Fruit fly (Drosophila melanogaster) whole organism, embryonic: ENCODE measurements around the gene NijB.

Source experiments
- B-H2 ChIP-seq: fragments of 200-800 bp; sonication (Bioruptor generic); optimal IDR thresholded peaks from 2 replicates; lab custom pipeline; 2018; ENCODE audit warnings: missing biosample characterization, mild to moderate bottlenecking, missing genetic modification characterization
- Bteb2 ChIP-seq: fragments of 200-800 bp; sonication (Bioruptor generic); optimal IDR thresholded peaks from 2 replicates; lab custom pipeline; 2016; ENCODE audit warnings: missing biosample characterization, missing genetic modification characterization
- CG12769 ChIP-seq: fragments of 200-800 bp; sonication (Bioruptor generic); optimal IDR thresholded peaks from 2 replicates; lab custom pipeline; 2019; ENCODE audit warnings: missing biosample characterization, mild to moderate bottlenecking, missing genetic modification characterization, moderate library complexity
- CG14014 ChIP-seq: fragments of 200-800 bp; sonication (Bioruptor generic); IDR thresholded peaks from 2 replicates; pipeline ENCODE4 v1.3.6; 2022; ENCODE audit warnings: missing biosample characterization, missing genetic modification characterization
- CG15073 ChIP-seq: fragments of 200-800 bp; sonication (Bioruptor generic); optimal IDR thresholded peaks from 2 replicates; lab custom pipeline; 2016; ENCODE audit warnings: missing biosample characterization, missing genetic modification characterization
- CG16813 ChIP-seq: fragments of 200-800 bp; sonication (Bioruptor generic); IDR thresholded peaks from 3 replicates; pipeline ENCODE4 v1.3.6; 2022; ENCODE audit warnings: missing biosample characterization, missing genetic modification characterization; ENCODE audit not compliant: partially characterized antibody
- CG17359 ChIP-seq: fragments of 200-800 bp; sonication (Bioruptor generic); optimal IDR thresholded peaks from 3 replicates; lab custom pipeline; 2018; ENCODE audit warnings: missing biosample characterization, mild to moderate bottlenecking, missing genetic modification characterization, moderate library complexity
- CG1832 ChIP-seq: fragments of 200-800 bp; sonication (Bioruptor generic); optimal IDR thresholded peaks from 2 replicates; lab custom pipeline; 2017; ENCODE audit warnings: missing biosample characterization, mild to moderate bottlenecking, missing genetic modification characterization, inconsistent platforms
- CG31224 ChIP-seq: fragments of 200-800 bp; sonication (Bioruptor generic); IDR thresholded peaks from 2 replicates; pipeline ENCODE4 v1.3.6; 2022; ENCODE audit warnings: missing biosample characterization, missing genetic modification characterization
- CG3281 ChIP-seq: fragments of 200-800 bp; sonication (Bioruptor generic); optimal IDR thresholded peaks from 3 replicates; lab custom pipeline; 2017; ENCODE audit warnings: missing biosample characterization, mild to moderate bottlenecking, missing genetic modification characterization
- CG7786 ChIP-seq: fragments of 200-800 bp; sonication (Bioruptor generic); optimal IDR thresholded peaks from 2 replicates; lab custom pipeline; 2016; ENCODE audit warnings: missing biosample characterization, missing genetic modification characterization
- CG8478 ChIP-seq: fragments of >200 bp; optimal IDR thresholded peaks from 2 replicates; lab custom pipeline; 2018
- CG8944 ChIP-seq: fragments of 200-800 bp; sonication (Bioruptor generic); optimal IDR thresholded peaks from 3 replicates; lab custom pipeline; 2016; ENCODE audit warnings: missing biosample characterization, missing genetic modification characterization
- CG9817 ChIP-seq: fragments of 200-800 bp; sonication (Bioruptor generic); optimal IDR thresholded peaks from 2 replicates; lab custom pipeline; 2018; ENCODE audit warnings: missing biosample characterization, mild to moderate bottlenecking, missing genetic modification characterization, moderate library complexity
- Camta ChIP-seq: fragments of 200-800 bp; sonication (Bioruptor generic); optimal IDR thresholded peaks from 2 replicates; lab custom pipeline; 2016; ENCODE audit warnings: missing biosample characterization, missing genetic modification characterization
- Dek ChIP-seq: fragments of 200-800 bp; sonication (Bioruptor generic); optimal IDR thresholded peaks from 3 replicates; lab custom pipeline; 2019; ENCODE audit warnings: missing biosample characterization, mild to moderate bottlenecking, missing genetic modification characterization, moderate library complexity
- Dip2 ChIP-seq: fragments of 200-800 bp; sonication (Bioruptor generic); IDR thresholded peaks from 2 replicates; pipeline ENCODE4 v1.3.6; 2022; ENCODE audit warnings: missing biosample characterization, missing genetic modification characterization
- HHEX ChIP-seq: fragments of 200-800 bp; sonication (Bioruptor generic); optimal IDR thresholded peaks from 3 replicates; lab custom pipeline; 2017; ENCODE audit warnings: missing biosample characterization, mild to moderate bottlenecking, missing genetic modification characterization, missing genetic modification reagents
- Mes4 ChIP-seq: fragments of 200-800 bp; sonication (Bioruptor generic); optimal IDR thresholded peaks from 2 replicates; lab custom pipeline; 2016; ENCODE audit warnings: missing biosample characterization, missing genetic modification characterization
- NK7.1 ChIP-seq: fragments of 200-800 bp; sonication (Bioruptor generic); optimal IDR thresholded peaks from 3 replicates; lab custom pipeline; 2016; ENCODE audit warnings: missing biosample characterization, missing genetic modification characterization
- Opbp ChIP-seq: fragments of 200-800 bp; sonication (Bioruptor generic); IDR thresholded peaks from 3 replicates; pipeline ENCODE4 v1.3.6; 2022; ENCODE audit warnings: missing biosample characterization, missing genetic modification characterization; ENCODE audit not compliant: partially characterized antibody
- Six4 ChIP-seq: fragments of 200-800 bp; sonication (Bioruptor generic); optimal IDR thresholded peaks from 2 replicates; lab custom pipeline; 2016; ENCODE audit warnings: missing biosample characterization, missing genetic modification characterization
- Sox100B ChIP-seq: fragments of 200-800 bp; sonication (Bioruptor generic); optimal IDR thresholded peaks from 3 replicates; lab custom pipeline; 2018; ENCODE audit warnings: missing biosample characterization, mild to moderate bottlenecking, missing genetic modification characterization
- Vsx1 ChIP-seq: fragments of 200-800 bp; sonication (Bioruptor generic); optimal IDR thresholded peaks from 2 replicates; lab custom pipeline; 2017; ENCODE audit warnings: missing biosample characterization, mild to moderate bottlenecking, missing genetic modification characterization, missing genetic modification reagents
- Xbp1 ChIP-seq: fragments of 200-800 bp; sonication (Bioruptor generic); optimal IDR thresholded peaks from 3 replicates; lab custom pipeline; 2016; ENCODE audit warnings: missing biosample characterization, mild to moderate bottlenecking, missing genetic modification characterization
- al ChIP-seq: fragments of 200-800 bp; sonication (Bioruptor generic); IDR thresholded peaks from 2 replicates; pipeline ENCODE4 v1.3.6; 2022; ENCODE audit warnings: missing biosample characterization, missing genetic modification characterization
- ash1 ChIP-seq: fragments of 200-800 bp; sonication (Bioruptor generic); optimal IDR thresholded peaks from 2 replicates; lab custom pipeline; 2018; ENCODE audit warnings: missing biosample characterization, mild to moderate bottlenecking, missing genetic modification characterization
- ato ChIP-seq: fragments of 200-800 bp; sonication (Bioruptor generic); IDR thresholded peaks from 2 replicates; pipeline ENCODE4 v1.3.6; 2022; ENCODE audit warnings: missing biosample characterization, missing genetic modification characterization; ENCODE audit not compliant: partially characterized antibody
- bowl ChIP-seq: fragments of 200-800 bp; sonication (Bioruptor generic); IDR thresholded peaks from 2 replicates; pipeline ENCODE4 v1.3.6; 2022; ENCODE audit warnings: missing biosample characterization, missing genetic modification characterization
- caup ChIP-seq: fragments of 200-800 bp; sonication (Bioruptor generic); optimal IDR thresholded peaks from 3 replicates; lab custom pipeline; 2017; ENCODE audit warnings: missing biosample characterization, mild to moderate bottlenecking, missing genetic modification characterization, moderate library complexity; ENCODE audit not compliant: severe bottlenecking
- chif ChIP-seq, 2 experiments: fragments of 200-800 bp; sonication (Bioruptor generic); optimal IDR thresholded peaks; 3 replicates each; lab custom pipeline; 2016; ENCODE audit warnings: missing biosample characterization in 2 of 2, missing genetic modification characterization in 2 of 2
- crol ChIP-seq: fragments of 200-800 bp; sonication (Bioruptor generic); IDR thresholded peaks from 2 replicates; pipeline ENCODE4 v1.3.6; 2022; ENCODE audit warnings: missing biosample characterization, missing genetic modification characterization
- ems ChIP-seq: fragments of 200-800 bp; sonication (Bioruptor generic); optimal IDR thresholded peaks from 3 replicates; lab custom pipeline; 2016; ENCODE audit warnings: missing biosample characterization, missing genetic modification characterization
- en ChIP-seq: fragments of 200-800 bp; sonication (Bioruptor generic); optimal IDR thresholded peaks from 2 replicates; lab custom pipeline; 2016; ENCODE audit warnings: missing biosample characterization, missing genetic modification characterization
- exex ChIP-seq: fragments of 200-800 bp; sonication (Bioruptor generic); optimal IDR thresholded peaks from 4 replicates; lab custom pipeline; 2018; ENCODE audit warnings: missing biosample characterization, mild to moderate bottlenecking, missing genetic modification characterization, moderate library complexity
- ind ChIP-seq: fragments of 200-800 bp; sonication (Bioruptor generic); optimal IDR thresholded peaks from 3 replicates; lab custom pipeline; 2016; ENCODE audit warnings: missing biosample characterization, missing genetic modification characterization
- lab ChIP-seq: fragments of 200-800 bp; sonication (Bioruptor generic); optimal IDR thresholded peaks from 3 replicates; lab custom pipeline; 2017; ENCODE audit warnings: missing biosample characterization, missing genetic modification characterization, mild to moderate bottlenecking, moderate library complexity, missing genetic modification reagents
- mirr ChIP-seq: fragments of 200-800 bp; sonication (Bioruptor generic); optimal IDR thresholded peaks from 3 replicates; lab custom pipeline; 2018; ENCODE audit warnings: missing biosample characterization, mild to moderate bottlenecking, missing genetic modification characterization
- oc ChIP-seq: fragments of 200-800 bp; sonication (Bioruptor generic); optimal IDR thresholded peaks from 2 replicates; lab custom pipeline; 2018; ENCODE audit warnings: missing biosample characterization, mild to moderate bottlenecking, missing genetic modification characterization, moderate library complexity
- shn ChIP-seq: fragments of 200-800 bp; sonication (Bioruptor generic); optimal IDR thresholded peaks from 3 replicates; lab custom pipeline; 2016; ENCODE audit warnings: missing biosample characterization, missing genetic modification characterization
- sisA ChIP-seq: fragments of 200-800 bp; sonication (Bioruptor generic); IDR thresholded peaks from 2 replicates; pipeline ENCODE4 v1.3.6; 2022; ENCODE audit warnings: missing biosample characterization, missing genetic modification characterization
- slp2 ChIP-seq: fragments of 200-800 bp; sonication (Bioruptor generic); optimal IDR thresholded peaks from 2 replicates; lab custom pipeline; 2016; ENCODE audit warnings: missing biosample characterization, missing genetic modification characterization
- sna ChIP-seq: fragments of 200-800 bp; sonication (Bioruptor generic); IDR thresholded peaks from 2 replicates; pipeline ENCODE4 v1.3.6; 2022; ENCODE audit warnings: missing biosample characterization, missing genetic modification characterization; ENCODE audit not compliant: partially characterized antibody
- tio ChIP-seq: fragments of 200-800 bp; sonication (Bioruptor generic); optimal IDR thresholded peaks from 2 replicates; lab custom pipeline; 2017; ENCODE audit warnings: missing biosample characterization, missing genetic modification characterization, inconsistent platforms
- twi ChIP-seq: fragments of 200-800 bp; optimal IDR thresholded peaks from 2 replicates; lab custom pipeline; 2019; ENCODE audit warnings: missing biosample characterization, mild to moderate bottlenecking, missing genetic modification characterization, moderate library complexity
- tx ChIP-seq: fragments of 200-800 bp; sonication (Bioruptor generic); optimal IDR thresholded peaks from 2 replicates; lab custom pipeline; 2016; ENCODE audit warnings: missing biosample characterization, missing genetic modification characterization
- vnd ChIP-seq: fragments of 200-800 bp; sonication (Bioruptor generic); IDR thresholded peaks from 3 replicates; pipeline ENCODE4 v1.3.6; 2022; ENCODE audit warnings: missing biosample characterization, missing genetic modification characterization; ENCODE audit not compliant: partially characterized antibody

The NijB gene

dm6 chr3L:18890283-18891175, 1.7 kb upstream of the NijB start, which contains the start of gene CG3961 (continued):
- peak; percentile 96 for TF ChIP-seq Six4 (GFP tag; lab: Kevin White, UChicago)
- TF ChIP-seq CG9817 (tag; lab: Kevin White, UChicago), result peak; percentile 91
- TF ChIP-seq, all 482 proteins: peak for 411

- no peak for TF ChIP-seq twi
- peak; percentile 55 for TF ChIP-seq lab (GFP tag; lab: Kevin White, UChicago)
- TF ChIP-seq HHEX (GFP tag; lab: Kevin White, UChicago), result no peak
- TF ChIP-seq tio (GFP tag; lab: Kevin White, UChicago), result no peak
- TF ChIP-seq CG12769 (tag; lab: Kevin White, UChicago), result peak; percentile 22
- no peak for TF ChIP-seq Opbp
- no peak for TF ChIP-seq Vsx1 (GFP tag; lab: Kevin White, UChicago)
- TF ChIP-seq CG8944 (GFP tag; lab: Kevin White, UChicago), result no peak
- no peak for TF ChIP-seq Mes4 (GFP tag; lab: Kevin White, UChicago)
- TF ChIP-seq ato (GFP tag; lab: Robert Waterston, UW), result no peak
- TF ChIP-seq vnd (GFP tag; lab: Robert Waterston, UW), result no peak
- no peak for TF ChIP-seq CG8478 (lab: Kevin White, UChicago)
- no peak for TF ChIP-seq CG15073
- no peak for TF ChIP-seq CG31224 (GFP tag; lab: Robert Waterston, UW)
- no peak for TF ChIP-seq Sox100B (GFP tag; lab: Kevin White, UChicago)
- no peak for TF ChIP-seq chif (GFP tag; optimal IDR thresholded peaks at IDR 0.05; lab: Kevin White, UChicago)
- no peak for TF ChIP-seq CG16813
- TF ChIP-seq Xbp1 (GFP tag; lab: Kevin White, UChicago), result no peak
- no peak for TF ChIP-seq CG14014
- no peak for TF ChIP-seq al (GFP tag; lab: Robert Waterston, UW)
- TF ChIP-seq Dek, result no peak
- TF ChIP-seq ash1 (GFP tag; lab: Kevin White, UChicago), result no peak
- TF ChIP-seq Camta, result no peak
- TF ChIP-seq oc (tag; lab: Kevin White, UChicago), result no peak
- peak; percentile 60 for TF ChIP-seq B-H2
- no peak; the same call in 1 of the 2 replicates for TF ChIP-seq crol (GFP tag; lab: Robert Waterston, UW)
- TF ChIP-seq CG3281 (GFP tag; lab: Kevin White, UChicago), result no peak
- TF ChIP-seq ind (GFP tag; lab: Kevin White, UChicago), result no peak
- no peak for TF ChIP-seq CG7786 (GFP tag; lab: Kevin White, UChicago)
- no peak for TF ChIP-seq Six4 (GFP tag; lab: Kevin White, UChicago)
- peak; percentile 57 for TF ChIP-seq mirr (GFP tag; lab: Kevin White, UChicago)
- TF ChIP-seq bowl (GFP tag; lab: Robert Waterston, UW), result no peak
- TF ChIP-seq exex (tag; lab: Kevin White, UChicago), result peak; percentile 6
- no peak for TF ChIP-seq sisA (GFP tag; lab: Robert Waterston, UW)
- TF ChIP-seq tx (GFP tag; lab: Kevin White, UChicago), result no peak
- no peak for TF ChIP-seq CG1832 (GFP tag; lab: Kevin White, UChicago)
- peak; percentile 14 for TF ChIP-seq caup (GFP tag; lab: Kevin White, UChicago)
- TF ChIP-seq ems, result no peak
- no peak for TF ChIP-seq shn (GFP tag; lab: Kevin White, UChicago)
- TF ChIP-seq NK7.1 (GFP tag; lab: Kevin White, UChicago), result no peak
- TF ChIP-seq sna (GFP tag; lab: Robert Waterston, UW), result no peak
- TF ChIP-seq en (GFP tag; lab: Kevin White, UChicago), result no peak
- TF ChIP-seq slp2 (GFP tag; lab: Kevin White, UChicago), result no peak
- TF ChIP-seq CG17359 (tag; lab: Kevin White, UChicago), result peak; percentile 31
- no peak for TF ChIP-seq Dip2 (GFP tag; lab: Robert Waterston, UW)
- TF ChIP-seq Bteb2 (GFP tag; lab: Kevin White, UChicago), result no peak
Measured at dm6 chr3L:18895079-18895478, 2.9 kb downstream of the NijB start.
